Worm (Caenorhabditis elegans) whole organism, mixed stage, embryonic: Measurements from ENCODE around the gene srx-119.

Source experiments
- M03D4.4 ChIP-seq: sonication (generic microtip); optimal IDR thresholded peaks from 2 replicates; lab custom pipeline; 2017; ENCODE audit warnings: mild to moderate bottlenecking, missing genetic modification characterization, missing compliant biosample characterization
- bed-3 ChIP-seq: fragments of 200-800 bp; sonication (Bioruptor generic); optimal IDR thresholded peaks from 3 replicates; lab custom pipeline; 2018; ENCODE audit warnings: mild to moderate bottlenecking, missing genetic modification characterization, moderate library complexity, missing compliant biosample characterization
- ceh-39 ChIP-seq: fragments of 150-350 bp; optimal IDR thresholded peaks from 2 replicates; lab custom pipeline; 2014; ENCODE audit warnings: missing biosample characterization, missing genetic modification characterization
- ceh-43 ChIP-seq: fragments of 200-800 bp; sonication (Bioruptor generic); optimal IDR thresholded peaks from 2 replicates; lab custom pipeline; 2018; ENCODE audit warnings: mild to moderate bottlenecking, missing genetic modification characterization, moderate library complexity, missing compliant biosample characterization
- ces-1 ChIP-seq: fragments of 150-350 bp; optimal IDR thresholded peaks from 2 replicates; lab custom pipeline; 2014; ENCODE audit warnings: missing biosample characterization, missing genetic modification reagents, missing genetic modification characterization
- cnd-1 ChIP-seq: fragments of 200-800 bp; sonication (Bioruptor generic); optimal IDR thresholded peaks from 2 replicates; lab custom pipeline; 2018; ENCODE audit warnings: mild to moderate bottlenecking, missing genetic modification characterization, missing compliant biosample characterization
- drap-1 ChIP-seq: fragments of 200-800 bp; sonication (Bioruptor generic); optimal IDR thresholded peaks from 3 replicates; lab custom pipeline; 2018; ENCODE audit warnings: mild to moderate bottlenecking, missing genetic modification characterization, missing compliant biosample characterization
- elt-1 ChIP-seq: sonication (generic microtip); optimal IDR thresholded peaks from 2 replicates; lab custom pipeline; 2017; ENCODE audit warnings: missing genetic modification characterization, mild to moderate bottlenecking, missing compliant biosample characterization, antibody characterized with exemption, moderate library complexity, borderline replicate concordance; ENCODE audit not compliant: insufficient read depth
- elt-3 ChIP-seq: fragments of 150-350 bp; optimal IDR thresholded peaks from 2 replicates; lab custom pipeline; 2014; ENCODE audit warnings: missing biosample characterization, missing genetic modification characterization
- flh-1 ChIP-seq: fragments of 200-800 bp; sonication (Bioruptor generic); optimal IDR thresholded peaks from 2 replicates; lab custom pipeline; 2018; ENCODE audit warnings: mild to moderate bottlenecking, missing genetic modification characterization, moderate library complexity, missing compliant biosample characterization
- hlh-1 ChIP-seq: fragments of 150-350 bp; optimal IDR thresholded peaks from 2 replicates; lab custom pipeline; 2014; ENCODE audit warnings: missing biosample characterization, missing genetic modification reagents, missing genetic modification characterization
- lin-13 ChIP-seq: fragments of 150-350 bp; optimal IDR thresholded peaks from 2 replicates; lab custom pipeline; 2014; ENCODE audit warnings: missing biosample characterization, missing genetic modification characterization
- lin-32 ChIP-seq: fragments of 200-800 bp; sonication (Bioruptor generic); optimal IDR thresholded peaks from 2 replicates; lab custom pipeline; 2018; ENCODE audit warnings: mild to moderate bottlenecking, missing genetic modification characterization, missing compliant biosample characterization
- lsy-2 ChIP-seq: fragments of 150-350 bp; optimal IDR thresholded peaks from 2 replicates; lab custom pipeline; 2014; ENCODE audit warnings: missing biosample characterization, missing genetic modification characterization
- mab-5 ChIP-seq: fragments of 150-350 bp; optimal IDR thresholded peaks from 2 replicates; lab custom pipeline; 2014; ENCODE audit warnings: missing biosample characterization, missing genetic modification characterization
- mep-1 ChIP-seq: fragments of 150-350 bp; optimal IDR thresholded peaks from 2 replicates; lab custom pipeline; 2017; ENCODE audit warnings: missing biosample characterization, missing genetic modification reagents, missing genetic modification characterization, inconsistent platforms
- mls-2 ChIP-seq: sonication (generic microtip); optimal IDR thresholded peaks from 2 replicates; lab custom pipeline; 2016; ENCODE audit warnings: mild to moderate bottlenecking, missing genetic modification characterization, moderate library complexity, missing compliant biosample characterization
- nhr-12 ChIP-seq: fragments of 150-350 bp; optimal IDR thresholded peaks from 2 replicates; lab custom pipeline; 2014; ENCODE audit warnings: missing biosample characterization, missing genetic modification characterization
- nhr-2 ChIP-seq: fragments of 150-350 bp; optimal IDR thresholded peaks from 2 replicates; lab custom pipeline; 2014; ENCODE audit warnings: missing biosample characterization, missing genetic modification characterization
- nhr-237 ChIP-seq: fragments of 150-350 bp; optimal IDR thresholded peaks from 2 replicates; lab custom pipeline; 2014; ENCODE audit warnings: missing biosample characterization, missing genetic modification characterization
- nhr-28 ChIP-seq: fragments of 150-350 bp; optimal IDR thresholded peaks from 2 replicates; lab custom pipeline; 2014; ENCODE audit warnings: missing biosample characterization, missing genetic modification characterization
- nhr-76 ChIP-seq: sonication (generic microtip); optimal IDR thresholded peaks from 2 replicates; lab custom pipeline; 2017; ENCODE audit warnings: missing biosample characterization, missing genetic modification characterization
- snpc-4 ChIP-seq: fragments of 150-350 bp; optimal IDR thresholded peaks from 2 replicates; lab custom pipeline; 2014; ENCODE audit warnings: missing biosample characterization, missing genetic modification characterization
- sptf-1 ChIP-seq: sonication (generic microtip); optimal IDR thresholded peaks from 2 replicates; lab custom pipeline; 2017; ENCODE audit warnings: mild to moderate bottlenecking, missing genetic modification characterization, moderate library complexity, missing compliant biosample characterization
- tbx-8 ChIP-seq: fragments of 200-800 bp; sonication (Bioruptor generic); optimal IDR thresholded peaks from 2 replicates; lab custom pipeline; 2018; ENCODE audit warnings: mild to moderate bottlenecking, missing genetic modification characterization, moderate library complexity, missing compliant biosample characterization
- unc-120 ChIP-seq: sonication (generic microtip); optimal IDR thresholded peaks from 2 replicates; lab custom pipeline; 2017; ENCODE audit warnings: missing genetic modification characterization, missing compliant biosample characterization; ENCODE audit not compliant: poor library complexity, severe bottlenecking
- unc-39 ChIP-seq: fragments of 150-350 bp; optimal IDR thresholded peaks from 2 replicates; lab custom pipeline; 2014; ENCODE audit warnings: missing biosample characterization, missing genetic modification characterization
- unc-62 ChIP-seq: fragments of 150-350 bp; optimal IDR thresholded peaks from 2 replicates; lab custom pipeline; 2014; ENCODE audit warnings: missing biosample characterization, missing genetic modification reagents, missing genetic modification characterization
- zip-8 ChIP-seq: fragments of 150-350 bp; optimal IDR thresholded peaks from 2 replicates; lab custom pipeline; 2014; ENCODE audit warnings: missing biosample characterization, missing genetic modification characterization
- ztf-11 ChIP-seq: fragments of 150-350 bp; optimal IDR thresholded peaks from 2 replicates; lab custom pipeline; 2014; ENCODE audit warnings: missing biosample characterization, missing genetic modification characterization

srx-119 gene

DNA sequence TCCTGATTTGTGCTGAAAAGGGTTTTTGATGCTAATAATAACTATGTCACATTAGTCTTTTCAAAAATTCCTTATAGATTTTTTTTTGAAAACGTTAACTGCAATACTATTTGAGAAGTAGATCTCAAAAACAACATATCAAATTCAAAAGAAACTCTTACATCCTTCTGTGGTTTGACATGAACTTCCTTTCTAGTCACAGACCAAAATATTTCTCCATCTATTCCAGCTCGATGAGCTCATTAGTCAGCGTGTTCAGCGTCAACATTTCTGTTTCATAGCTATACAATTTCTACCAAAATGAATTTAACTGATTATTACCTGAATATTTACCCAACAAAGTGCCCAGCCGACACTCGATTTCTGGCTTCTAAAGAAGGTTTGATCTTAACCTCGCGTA lies 19.4 kb upstream of the srx-119 start, which contains the start of gene srh-67:
TSS of gene srh-67 (plus strand) at position 301 of the 400 bp plus-strand sequence.
- TF ChIP-seq bed-3 (GFP tag; lab: Kevin White, UChicago) (no peak), lin-32 (GFP tag; lab: Kevin White, UChicago) (no peak), unc-62 (no peak), nhr-76 (tag; lab: Kevin White, UChicago) (no peak), snpc-4 (no peak), drap-1 (GFP tag; lab: Kevin White, UChicago) (no peak), tbx-8 (GFP tag; lab: Kevin White, UChicago) (no peak), lin-13 (tag; lab: Kevin White, UChicago) (no peak), nhr-28 (tag; lab: Kevin White, UChicago) (no peak), nhr-237 (no peak)

DNA sequence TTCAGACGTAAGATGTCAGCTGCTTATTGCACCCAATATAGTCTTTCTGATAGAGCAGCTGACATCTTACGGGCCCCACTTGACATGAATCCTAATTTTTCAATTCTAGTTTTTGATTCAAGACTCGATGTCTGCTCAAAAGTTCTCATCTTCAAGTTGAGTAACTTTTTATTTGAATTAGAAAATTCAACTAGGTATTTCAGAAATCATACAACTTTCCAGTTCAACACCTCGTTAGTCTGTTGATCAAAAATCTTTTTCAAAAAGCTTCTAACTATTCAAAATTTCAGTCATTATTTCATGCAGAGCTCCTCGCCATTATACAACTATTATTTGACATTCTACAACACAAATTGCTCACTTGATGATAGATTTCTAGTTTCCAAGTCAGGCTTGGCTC lies 16.2 kb upstream of the srx-119 start, which contains the start of gene srh-73:
TSS of gene srh-73 (plus strand) at position 301 of the 400 bp plus-strand sequence.
- TF ChIP-seq nhr-12 (tag; lab: Kevin White, UChicago) (no peak), nhr-28 (tag; lab: Kevin White, UChicago) (no peak), zip-8 (no peak), ceh-39 (tag; lab: Kevin White, UChicago) (no peak), mab-5 (tag; lab: Kevin White, UChicago) (no peak), tbx-8 (GFP tag; lab: Kevin White, UChicago) (no peak), elt-1 (no peak), lsy-2 (tag; lab: Kevin White, UChicago) (no peak), unc-120 (tag; lab: Kevin White, UChicago) (no peak), mls-2 (no peak), nhr-76 (tag; lab: Kevin White, UChicago) (no peak)

DNA sequence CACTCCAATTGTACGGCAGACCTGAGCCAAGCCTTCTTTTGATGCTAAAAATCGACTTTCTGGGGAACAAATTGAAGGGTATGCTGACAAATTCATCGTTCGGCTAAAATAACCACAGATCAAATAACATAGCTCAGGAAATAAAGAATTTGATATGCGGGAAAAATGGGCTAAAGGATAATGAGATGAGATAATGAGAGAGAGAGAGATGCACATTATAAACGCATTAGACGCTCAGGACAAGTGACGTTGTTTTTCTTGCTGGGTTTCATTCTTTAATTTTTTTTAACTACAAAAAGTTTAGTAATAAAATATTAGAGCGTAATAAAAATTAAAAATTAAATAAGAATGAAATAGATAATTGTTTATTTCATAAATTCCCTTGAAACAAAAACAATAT lies 13.4 kb upstream of the srx-119 start, which contains the start of gene srh-69:
TSS of gene srh-69 (minus strand) at position 101 of the 400 bp plus-strand sequence.
- TF ChIP-seq elt-3 (tag; lab: Kevin White, UChicago) (no peak), nhr-2 (tag; lab: Kevin White, UChicago) (no peak), M03D4.4 (tag; lab: Kevin White, UChicago) (no peak)

DNA sequence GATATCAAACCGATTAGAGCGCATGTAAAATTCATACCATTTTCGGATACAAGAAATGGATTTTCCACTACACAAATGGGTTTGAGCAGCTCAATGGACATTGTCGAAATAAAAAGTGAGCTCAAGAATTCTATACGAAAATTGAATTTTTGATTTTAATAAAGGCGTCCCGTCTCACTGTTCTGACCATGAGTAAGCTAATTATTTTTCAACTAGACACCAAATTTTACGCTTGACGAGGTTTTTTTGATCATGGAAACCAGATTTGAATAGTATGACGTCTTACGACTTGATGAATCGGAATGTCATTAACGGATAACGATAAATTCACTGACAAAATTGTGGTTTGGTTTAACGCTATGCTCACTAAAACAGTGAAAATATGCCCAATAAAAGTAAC lies 11.7 kb upstream of the srx-119 start, which contains the start of gene srh-61:
TSS of gene srh-61 (minus strand) at position 101 of the 400 bp plus-strand sequence.
- no peak for TF ChIP-seq tbx-8 (GFP tag; lab: Kevin White, UChicago)
- no peak for TF ChIP-seq mep-1
- TF ChIP-seq M03D4.4 (tag; lab: Kevin White, UChicago) = no peak
- TF ChIP-seq nhr-237 = no peak
- no peak for TF ChIP-seq nhr-2 (tag; lab: Kevin White, UChicago)

DNA sequence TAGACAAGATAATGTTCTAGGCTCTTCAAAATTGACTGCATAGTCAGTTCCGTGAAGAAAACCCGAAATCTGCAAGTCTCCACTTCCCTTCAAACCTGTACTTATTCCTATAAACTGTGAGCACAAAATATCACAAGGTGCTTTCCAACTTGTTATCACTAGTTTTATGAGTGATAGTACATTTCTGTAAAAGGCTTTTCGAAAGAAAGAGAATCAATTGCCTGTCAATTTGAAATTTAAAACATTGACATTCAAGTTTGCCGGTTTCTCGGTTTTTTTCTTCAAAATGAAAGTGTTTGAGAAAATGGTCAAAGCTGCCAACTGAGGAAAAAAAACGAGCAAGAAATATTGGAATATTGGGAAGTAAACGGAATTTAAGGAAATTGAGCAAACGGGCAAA lies 10.0 kb upstream of the srx-119 start:
- TF ChIP-seq ceh-43 (GFP tag; lab: Kevin White, UChicago) = no peak
- no peak for TF ChIP-seq nhr-2 (tag; lab: Kevin White, UChicago)
- no peak for TF ChIP-seq drap-1 (GFP tag; lab: Kevin White, UChicago)
- TF ChIP-seq lin-32 (GFP tag; lab: Kevin White, UChicago) = no peak
- TF ChIP-seq flh-1 (GFP tag; lab: Kevin White, UChicago) = no peak
- no peak for TF ChIP-seq ces-1
- no peak for TF ChIP-seq tbx-8 (GFP tag; lab: Kevin White, UChicago)
- no peak for TF ChIP-seq unc-120 (tag; lab: Kevin White, UChicago)
- no peak for TF ChIP-seq ztf-11 (tag; lab: Kevin White, UChicago)
- no peak for TF ChIP-seq snpc-4
- no peak for TF ChIP-seq sptf-1 (tag; lab: Kevin White, UChicago)
- no peak for TF ChIP-seq nhr-28 (tag; lab: Kevin White, UChicago)
- no peak for TF ChIP-seq unc-39 (tag; lab: Kevin White, UChicago)
- TF ChIP-seq ceh-39 (tag; lab: Kevin White, UChicago) = no peak
- TF ChIP-seq lsy-2 (tag; lab: Kevin White, UChicago) = no peak
- TF ChIP-seq hlh-1 (tag; lab: Kevin White, UChicago) = no peak
- no peak for TF ChIP-seq nhr-12 (tag; lab: Kevin White, UChicago)
- TF ChIP-seq cnd-1 = no peak
- no peak for TF ChIP-seq unc-62
